Worm (Caenorhabditis elegans) whole organism, mixed stage, embryonic: ENCODE data around the gene F35E8.1.

ENCODE experiments used
- M03D4.4 ChIP-seq: sonication (generic microtip); optimal IDR thresholded peaks from 2 replicates; lab custom pipeline; 2017; ENCODE audit warnings: mild to moderate bottlenecking, missing genetic modification characterization, missing compliant biosample characterization
- bed-3 ChIP-seq: fragments of 200-800 bp; sonication (Bioruptor generic); optimal IDR thresholded peaks from 3 replicates; lab custom pipeline; 2018; ENCODE audit warnings: mild to moderate bottlenecking, missing genetic modification characterization, moderate library complexity, missing compliant biosample characterization
- ceh-39 ChIP-seq: fragments of 150-350 bp; optimal IDR thresholded peaks from 2 replicates; lab custom pipeline; 2014; ENCODE audit warnings: missing biosample characterization, missing genetic modification characterization
- ceh-43 ChIP-seq: fragments of 200-800 bp; sonication (Bioruptor generic); optimal IDR thresholded peaks from 2 replicates; lab custom pipeline; 2018; ENCODE audit warnings: mild to moderate bottlenecking, missing genetic modification characterization, moderate library complexity, missing compliant biosample characterization
- ceh-83 ChIP-seq: fragments of 200-800 bp; sonication (Bioruptor generic); optimal IDR thresholded peaks from 2 replicates; lab custom pipeline; 2018; ENCODE audit warnings: mild to moderate bottlenecking, missing genetic modification characterization, missing compliant biosample characterization
- ces-1 ChIP-seq: fragments of 150-350 bp; optimal IDR thresholded peaks from 2 replicates; lab custom pipeline; 2014; ENCODE audit warnings: missing biosample characterization, missing genetic modification reagents, missing genetic modification characterization
- drap-1 ChIP-seq: fragments of 200-800 bp; sonication (Bioruptor generic); optimal IDR thresholded peaks from 3 replicates; lab custom pipeline; 2018; ENCODE audit warnings: mild to moderate bottlenecking, missing genetic modification characterization, missing compliant biosample characterization
- elt-1 ChIP-seq: sonication (generic microtip); optimal IDR thresholded peaks from 2 replicates; lab custom pipeline; 2017; ENCODE audit warnings: missing genetic modification characterization, mild to moderate bottlenecking, missing compliant biosample characterization, antibody characterized with exemption, moderate library complexity, borderline replicate concordance; ENCODE audit not compliant: insufficient read depth
- elt-3 ChIP-seq: fragments of 150-350 bp; optimal IDR thresholded peaks from 2 replicates; lab custom pipeline; 2014; ENCODE audit warnings: missing biosample characterization, missing genetic modification characterization
- ham-2 ChIP-seq: fragments of 200-800 bp; sonication (Bioruptor generic); optimal IDR thresholded peaks from 2 replicates; lab custom pipeline; 2018; ENCODE audit warnings: mild to moderate bottlenecking, missing genetic modification characterization, missing compliant biosample characterization
- hlh-1 ChIP-seq: fragments of 150-350 bp; optimal IDR thresholded peaks from 2 replicates; lab custom pipeline; 2014; ENCODE audit warnings: missing biosample characterization, missing genetic modification reagents, missing genetic modification characterization
- lin-13 ChIP-seq: fragments of 150-350 bp; optimal IDR thresholded peaks from 2 replicates; lab custom pipeline; 2014; ENCODE audit warnings: missing biosample characterization, missing genetic modification characterization
- lin-32 ChIP-seq: fragments of 200-800 bp; sonication (Bioruptor generic); optimal IDR thresholded peaks from 2 replicates; lab custom pipeline; 2018; ENCODE audit warnings: mild to moderate bottlenecking, missing genetic modification characterization, missing compliant biosample characterization
- lsy-2 ChIP-seq: fragments of 150-350 bp; optimal IDR thresholded peaks from 2 replicates; lab custom pipeline; 2014; ENCODE audit warnings: missing biosample characterization, missing genetic modification characterization
- mep-1 ChIP-seq: fragments of 150-350 bp; optimal IDR thresholded peaks from 2 replicates; lab custom pipeline; 2017; ENCODE audit warnings: missing biosample characterization, missing genetic modification reagents, missing genetic modification characterization, inconsistent platforms
- mls-2 ChIP-seq: sonication (generic microtip); optimal IDR thresholded peaks from 2 replicates; lab custom pipeline; 2016; ENCODE audit warnings: mild to moderate bottlenecking, missing genetic modification characterization, moderate library complexity, missing compliant biosample characterization
- nhr-12 ChIP-seq: fragments of 150-350 bp; optimal IDR thresholded peaks from 2 replicates; lab custom pipeline; 2014; ENCODE audit warnings: missing biosample characterization, missing genetic modification characterization
- nhr-2 ChIP-seq: fragments of 150-350 bp; optimal IDR thresholded peaks from 2 replicates; lab custom pipeline; 2014; ENCODE audit warnings: missing biosample characterization, missing genetic modification characterization
- nhr-237 ChIP-seq: fragments of 150-350 bp; optimal IDR thresholded peaks from 2 replicates; lab custom pipeline; 2014; ENCODE audit warnings: missing biosample characterization, missing genetic modification characterization
- nhr-28 ChIP-seq: fragments of 150-350 bp; optimal IDR thresholded peaks from 2 replicates; lab custom pipeline; 2014; ENCODE audit warnings: missing biosample characterization, missing genetic modification characterization
- sem-2 ChIP-seq: fragments of 200-800 bp; sonication (Bioruptor generic); optimal IDR thresholded peaks from 2 replicates; lab custom pipeline; 2018; ENCODE audit warnings: mild to moderate bottlenecking, missing genetic modification characterization, missing compliant biosample characterization
- snpc-4 ChIP-seq: fragments of 150-350 bp; optimal IDR thresholded peaks from 2 replicates; lab custom pipeline; 2014; ENCODE audit warnings: missing biosample characterization, missing genetic modification characterization
- sptf-1 ChIP-seq: sonication (generic microtip); optimal IDR thresholded peaks from 2 replicates; lab custom pipeline; 2017; ENCODE audit warnings: mild to moderate bottlenecking, missing genetic modification characterization, moderate library complexity, missing compliant biosample characterization
- tbx-8 ChIP-seq: fragments of 200-800 bp; sonication (Bioruptor generic); optimal IDR thresholded peaks from 2 replicates; lab custom pipeline; 2018; ENCODE audit warnings: mild to moderate bottlenecking, missing genetic modification characterization, moderate library complexity, missing compliant biosample characterization
- unc-120 ChIP-seq: sonication (generic microtip); optimal IDR thresholded peaks from 2 replicates; lab custom pipeline; 2017; ENCODE audit warnings: missing genetic modification characterization, missing compliant biosample characterization; ENCODE audit not compliant: poor library complexity, severe bottlenecking
- unc-39 ChIP-seq: fragments of 150-350 bp; optimal IDR thresholded peaks from 2 replicates; lab custom pipeline; 2014; ENCODE audit warnings: missing biosample characterization, missing genetic modification characterization
- unc-62 ChIP-seq: fragments of 150-350 bp; optimal IDR thresholded peaks from 2 replicates; lab custom pipeline; 2014; ENCODE audit warnings: missing biosample characterization, missing genetic modification reagents, missing genetic modification characterization
- ztf-11 ChIP-seq: fragments of 150-350 bp; optimal IDR thresholded peaks from 2 replicates; lab custom pipeline; 2014; ENCODE audit warnings: missing biosample characterization, missing genetic modification characterization

Gene F35E8.1

DNA sequence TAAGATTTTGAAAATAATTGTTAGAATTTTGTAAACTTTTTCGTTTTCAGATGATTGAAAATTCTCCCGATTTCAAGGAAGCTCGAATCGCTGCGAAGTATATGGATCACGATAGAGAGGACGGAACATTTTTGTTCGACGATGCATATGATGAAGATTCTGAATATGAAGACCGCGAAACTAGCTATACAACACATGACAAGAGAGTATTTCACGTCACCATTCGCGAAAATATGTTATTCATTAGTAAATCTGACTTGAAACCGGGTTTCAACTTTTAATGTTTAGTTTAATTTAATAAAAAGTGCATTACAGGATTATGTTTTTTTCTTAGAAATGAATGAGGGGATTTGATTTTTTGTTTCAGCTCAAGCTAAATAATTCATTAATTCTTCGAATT lies 35.1 kb downstream of the F35E8.1 start, which contains the start of gene str-57:
TSS of gene str-57 (plus strand) at position 301 of the 400 bp plus-strand sequence.
- no peak for TF ChIP-seq snpc-4 (tag; lab: Kevin White, UChicago)
- TF ChIP-seq nhr-12 (tag; lab: Kevin White, UChicago) = no peak
- no peak for TF ChIP-seq unc-39 (tag; lab: Kevin White, UChicago)
- no peak for TF ChIP-seq lin-32
- TF ChIP-seq drap-1 = no peak
- no peak for TF ChIP-seq M03D4.4
- TF ChIP-seq mep-1 (tag; lab: Kevin White, UChicago) = no peak
- TF ChIP-seq ceh-43 (GFP tag; lab: Kevin White, UChicago) = no peak
- TF ChIP-seq ham-2 = no peak
- TF ChIP-seq ztf-11 (tag; lab: Kevin White, UChicago) = no peak

ce11 chrV:15867373-15867772 lies 38.1 kb downstream of the F35E8.1 start, which contains the start of gene fbxa-197:
Gene fbxa-197 (plus strand): TSS chrV:15867673.
- TF ChIP-seq unc-120 (tag; lab: Kevin White, UChicago) (no peak), ceh-39 (tag; lab: Kevin White, UChicago) (no peak), sem-2 (GFP tag; lab: Kevin White, UChicago) (no peak), ces-1 (GFP tag; lab: Kevin White, UChicago) (no peak), mep-1 (tag; lab: Kevin White, UChicago) (no peak), lsy-2 (no peak), ceh-83 (GFP tag; lab: Kevin White, UChicago) (no peak), unc-39 (tag; lab: Kevin White, UChicago) (no peak), bed-3 (GFP tag; lab: Kevin White, UChicago) (no peak), mls-2 (tag; lab: Kevin White, UChicago) (no peak), hlh-1 (tag; lab: Kevin White, UChicago) (no peak)

DNA sequence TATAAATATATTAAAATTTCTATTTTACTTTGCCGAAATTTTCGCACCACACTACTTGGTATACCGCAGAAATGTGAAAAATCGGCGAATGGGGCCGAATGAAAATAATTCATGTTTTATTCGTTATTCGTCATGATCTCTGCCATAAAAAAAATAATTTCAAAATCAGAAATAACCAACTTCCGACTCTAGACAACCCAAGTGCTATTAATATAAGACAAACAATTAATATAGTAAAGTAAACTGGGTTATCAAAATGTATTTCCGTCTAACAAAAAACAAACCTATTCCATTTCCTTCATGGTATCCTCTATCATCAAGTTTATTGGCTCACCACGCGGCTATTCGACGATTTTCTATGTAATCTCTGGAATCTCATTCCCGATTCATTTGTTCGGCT lies 39.6 kb downstream of the F35E8.1 start, which contains the start of gene srh-293:
TSS of gene srh-293 (plus strand) at position 301 of the 400 bp plus-strand sequence.
- TF ChIP-seq tbx-8 (no peak), lin-13 (tag; lab: Kevin White, UChicago) (no peak), ztf-11 (tag; lab: Kevin White, UChicago) (no peak), hlh-1 (tag; lab: Kevin White, UChicago) (no peak), elt-3 (tag; lab: Kevin White, UChicago) (no peak), nhr-2 (no peak), sptf-1 (tag; lab: Kevin White, UChicago) (no peak), mls-2 (tag; lab: Kevin White, UChicago) (no peak)

DNA sequence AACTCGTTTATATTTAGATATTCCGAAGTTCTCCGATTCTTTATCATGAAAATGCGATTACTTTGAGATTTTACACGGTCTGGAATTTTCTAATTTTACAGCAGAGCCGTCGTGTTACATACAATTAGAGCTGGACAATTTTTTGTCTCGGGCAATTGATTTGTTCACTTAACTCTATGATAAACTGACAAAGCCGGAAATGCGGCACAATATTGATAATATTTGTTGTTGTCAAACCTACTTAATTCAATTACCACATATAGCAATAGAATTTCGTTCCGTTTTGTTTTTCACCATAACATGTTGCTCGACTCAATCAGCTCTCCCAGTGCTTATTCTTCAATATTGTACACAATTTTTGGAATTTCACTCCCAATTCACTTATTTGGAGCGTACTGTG lies 42.4 kb downstream of the F35E8.1 start, which contains the start of gene srh-299:
TSS of gene srh-299 (plus strand) at position 301 of the 400 bp plus-strand sequence.
- TF ChIP-seq elt-3 (tag; lab: Kevin White, UChicago) (no peak), ces-1 (GFP tag; lab: Kevin White, UChicago) (no peak), nhr-28 (tag; lab: Kevin White, UChicago) (no peak), mls-2 (tag; lab: Kevin White, UChicago) (no peak), ztf-11 (tag; lab: Kevin White, UChicago) (no peak), unc-39 (tag; lab: Kevin White, UChicago) (no peak), nhr-237 (tag; lab: Kevin White, UChicago) (no peak), elt-1 (tag; lab: Kevin White, UChicago) (no peak), mep-1 (tag; lab: Kevin White, UChicago) (no peak), sem-2 (GFP tag; lab: Kevin White, UChicago) (no peak), ceh-43 (GFP tag; lab: Kevin White, UChicago) (no peak), unc-62 (GFP tag; lab: Kevin White, UChicago) (no peak), hlh-1 (tag; lab: Kevin White, UChicago) (no peak)
- TF ChIP-seq, all 35 proteins: peak for 0

DNA sequence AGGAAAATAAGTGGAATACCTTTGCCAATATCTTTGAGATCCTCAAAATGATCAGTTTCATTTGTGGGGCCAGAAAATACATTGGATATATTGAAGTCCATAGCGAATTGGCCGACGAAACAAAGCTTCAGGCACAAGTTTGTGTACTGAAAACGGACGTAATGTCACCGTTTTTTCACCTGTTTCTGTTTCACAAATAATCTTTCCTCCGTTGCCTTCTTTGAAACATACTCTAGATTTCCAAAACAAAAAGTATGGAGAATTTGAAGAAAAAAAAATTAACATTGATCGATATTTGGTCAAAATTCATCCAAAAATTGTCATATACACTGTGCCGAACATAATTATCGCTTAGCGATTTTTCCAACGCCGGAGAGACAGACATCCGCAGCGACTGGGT lies 42.8 kb downstream of the F35E8.1 start, which contains the start of gene srz-12:
TSS of gene srz-12 (minus strand) at position 101 of the 400 bp plus-strand sequence.
- TF ChIP-seq ham-2 (no peak), lin-32 (no peak), elt-1 (tag; lab: Kevin White, UChicago) (no peak), ces-1 (GFP tag; lab: Kevin White, UChicago) (no peak), ceh-39 (tag; lab: Kevin White, UChicago) (no peak), drap-1 (no peak), bed-3 (GFP tag; lab: Kevin White, UChicago) (no peak), ceh-83 (GFP tag; lab: Kevin White, UChicago) (no peak), nhr-12 (tag; lab: Kevin White, UChicago) (no peak), sptf-1 (tag; lab: Kevin White, UChicago) (no peak), nhr-28 (tag; lab: Kevin White, UChicago) (no peak)
